Worm (Caenorhabditis elegans) whole organism, young adult: ENCODE results near the gene rml-4.

Experiments used
- bed-2 ChIP-seq: fragments of 200-800 bp; sonication (Bioruptor generic); IDR thresholded peaks from 2 replicates; pipeline ENCODE4 v1.3.6; 2022; ENCODE audit warnings: missing genetic modification reagents, missing genetic modification characterization, missing compliant biosample characterization
- ceh-100 ChIP-seq: fragments of 200-800 bp; sonication (Bioruptor generic); IDR thresholded peaks from 2 replicates; pipeline ENCODE4 v1.3.6; 2022; ENCODE audit warnings: missing genetic modification reagents, missing genetic modification characterization, missing compliant biosample characterization
- ceh-91 ChIP-seq: fragments of 200-800 bp; sonication (Bioruptor generic); IDR thresholded peaks from 2 replicates; pipeline ENCODE4 v1.3.6; 2022; ENCODE audit warnings: missing genetic modification reagents, missing genetic modification characterization, missing compliant biosample characterization
- egl-18 ChIP-seq: fragments of 200-800 bp; sonication (Bioruptor generic); IDR thresholded peaks from 2 replicates; pipeline ENCODE4 v1.3.6; 2022; ENCODE audit warnings: missing genetic modification reagents, missing genetic modification characterization, missing compliant biosample characterization
- egrh-3 ChIP-seq: fragments of 200-800 bp; sonication (Bioruptor generic); IDR thresholded peaks from 2 replicates; pipeline ENCODE4 v1.3.6; 2022; ENCODE audit warnings: missing genetic modification reagents, missing genetic modification characterization, missing compliant biosample characterization
- ets-4 ChIP-seq: fragments of 200-800 bp; sonication (Bioruptor generic); optimal IDR thresholded peaks from 2 replicates; lab custom pipeline; 2018; ENCODE audit warnings: mild to moderate bottlenecking, missing genetic modification characterization, missing compliant biosample characterization
- hlh-12 ChIP-seq: sonication (generic microtip); optimal IDR thresholded peaks from 2 replicates; lab custom pipeline; 2016; ENCODE audit warnings: missing genetic modification characterization, missing compliant biosample characterization
- pbrm-1 ChIP-seq: fragments of 200-800 bp; sonication (Bioruptor generic); IDR thresholded peaks from 2 replicates; pipeline ENCODE4 v1.3.6; 2022; ENCODE audit warnings: missing genetic modification reagents, missing genetic modification characterization, missing compliant biosample characterization
- rcor-1 ChIP-seq: fragments of 200-800 bp; sonication (Bioruptor generic); IDR thresholded peaks from 2 replicates; pipeline ENCODE4 v1.3.6; 2022; ENCODE audit warnings: missing genetic modification reagents, missing genetic modification characterization, missing compliant biosample characterization
- snpc-4 ChIP-seq, 5 experiments: fragments of 150-350 bp in 1 of 5; sonication (generic microtip) in 4 of 5; optimal IDR thresholded peaks; 2 replicates each; lab custom pipeline; 2014 to 2018; ENCODE audit warnings: missing genetic modification characterization in 5 of 5, missing biosample characterization in 3 of 5, antibody characterized with exemption in 2 of 5, mild to moderate bottlenecking in 2 of 5, missing compliant biosample characterization in 2 of 5, missing genotype in 2 of 5, moderate library complexity in 2 of 5, missing genetic modification reagents in 1 of 5
- unc-130 ChIP-seq: sonication (generic microtip); optimal IDR thresholded peaks from 2 replicates; lab custom pipeline; 2016; ENCODE audit warnings: missing genetic modification reagents, missing genetic modification characterization, missing compliant biosample characterization
- unc-62 ChIP-seq: fragments of 150-350 bp; optimal IDR thresholded peaks from 2 replicates; lab custom pipeline; 2014; ENCODE audit warnings: missing biosample characterization, missing genetic modification reagents, missing genetic modification characterization

DNA sequence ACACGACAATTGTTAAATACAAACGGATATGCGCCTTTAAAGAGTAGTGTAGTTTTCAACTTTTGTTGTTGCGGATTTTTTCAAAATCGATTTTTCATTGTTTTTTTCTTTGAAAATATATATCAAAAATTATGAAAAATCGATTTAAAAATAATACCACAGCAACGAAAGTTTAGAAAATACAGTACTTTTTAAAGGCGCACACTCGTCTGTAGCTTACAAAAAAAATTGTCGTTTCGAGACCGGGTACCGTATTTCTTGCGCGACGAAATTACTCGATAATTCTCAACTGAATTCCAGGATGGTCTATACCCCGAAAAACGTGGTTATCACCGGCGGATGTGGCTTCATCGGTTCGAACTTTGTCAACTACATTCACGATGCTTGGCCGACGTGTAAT, at the start of gene rml-4:
- TF ChIP-seq ets-4: no peak
- TF ChIP-seq unc-62: no peak
- TF ChIP-seq snpc-4 (GFP tag; optimal IDR thresholded peaks at IDR 0.05; lab: Kevin White, UChicago): no peak
- no peak for TF ChIP-seq snpc-4 (tag; optimal IDR thresholded peaks at IDR 0.05; lab: Kevin White, UChicago)
- no peak for TF ChIP-seq ceh-91 (GFP tag; lab: Robert Waterston, UW)
- no peak for TF ChIP-seq bed-2 (GFP tag; lab: Robert Waterston, UW)
- TF ChIP-seq egl-18 (GFP tag; lab: Robert Waterston, UW): no peak
- no peak for TF ChIP-seq ceh-100 (GFP tag; lab: Robert Waterston, UW)
- no peak for TF ChIP-seq rcor-1 (GFP tag; lab: Robert Waterston, UW)
- TF ChIP-seq hlh-12: no peak
- no peak for TF ChIP-seq egrh-3 (GFP tag; lab: Robert Waterston, UW)
- no peak for TF ChIP-seq pbrm-1 (GFP tag; lab: Robert Waterston, UW)
- no peak for TF ChIP-seq unc-130
